Worm (Caenorhabditis elegans): ENCODE data around the gene ztf-7.

ce11 chrV:9752918-9753317 lies 36.6 kb downstream of the ztf-7 start, which contains the start of gene F58E6.6:
- TF ChIP-seq ztf-23 (GFP tag; IDR thresholded peaks at IDR 0.05), result no peak
- no peak for TF ChIP-seq T22C8.4 (GFP tag; IDR thresholded peaks at IDR 0.05)
- no peak for TF ChIP-seq tab-1 (GFP tag; IDR thresholded peaks at IDR 0.05)
- TF ChIP-seq med-1 (GFP tag; optimal IDR thresholded peaks at IDR 0.05; ENCODE audit: insufficient read depth), result no peak
- no peak for TF ChIP-seq ref-1 (GFP tag; conservative IDR thresholded peaks at IDR 0.05)
- TF ChIP-seq klf-2 (GFP tag; conservative IDR thresholded peaks at IDR 0.05), result no peak
- TF ChIP-seq flt-1 (GFP tag; IDR thresholded peaks at IDR 0.05), result no peak

Measured in whole organism, midembryonic.